Fruit fly (Drosophila melanogaster): ENCODE results near the gene CG6978.

The CG6978 gene

DNA sequence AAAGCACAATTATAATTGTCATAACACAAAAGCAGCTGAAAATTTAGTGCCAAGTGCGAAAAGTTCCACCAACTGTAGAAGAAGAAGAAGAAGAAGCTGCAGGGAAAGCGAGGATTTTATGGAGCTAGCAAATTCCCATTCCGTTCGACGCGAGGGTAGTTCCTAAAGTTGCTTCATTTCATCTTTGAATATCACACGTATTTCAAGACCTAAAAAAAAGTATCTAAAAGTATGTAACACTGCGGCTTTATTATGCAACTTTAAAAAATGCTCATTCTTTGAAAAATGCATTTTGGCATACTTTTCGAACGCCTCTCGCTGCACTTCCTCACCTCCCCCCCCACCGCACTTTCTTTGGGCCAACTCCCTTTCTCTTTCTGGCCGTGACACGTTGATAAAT is 24.0 kb downstream of the CG6978 start:
- TF ChIP-seq h (GFP tag; optimal IDR thresholded peaks at IDR 0.05) (no peak), ey (GFP tag; optimal IDR thresholded peaks at IDR 0.05) (no peak), Jra (GFP tag; optimal IDR thresholded peaks at IDR 0.05) (no peak)

DNA sequence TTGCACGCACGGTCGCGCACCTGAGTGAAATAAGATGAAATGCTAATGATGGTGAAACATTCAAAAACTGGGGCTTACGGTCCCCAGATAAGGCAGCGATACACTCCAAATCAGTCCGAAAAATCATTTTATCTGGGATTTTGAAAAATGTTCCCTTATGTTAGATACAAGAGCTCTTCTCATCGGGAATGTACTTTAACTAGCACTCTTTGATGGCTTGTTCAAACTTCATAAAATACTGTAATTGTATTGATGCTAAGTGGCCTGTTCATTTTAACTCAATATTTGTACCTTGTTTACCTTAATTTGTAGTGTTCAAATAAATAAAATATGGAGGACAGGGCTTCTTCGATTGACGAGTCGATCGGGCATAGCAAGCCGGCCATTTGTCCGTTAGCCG is 41.8 kb downstream of the CG6978 start, which contains the start of gene CG12682:
Gene CG12682, plus strand, starts transcription at position 301 of the 400 bp plus-strand sequence.
- no peak for TF ChIP-seq foxo (GFP tag; optimal IDR thresholded peaks at IDR 0.05)
- no peak for TF ChIP-seq tai (GFP tag; optimal IDR thresholded peaks at IDR 0.05)
- no peak for TF ChIP-seq sage (GFP tag; optimal IDR thresholded peaks at IDR 0.05)
- TF ChIP-seq ey (GFP tag; optimal IDR thresholded peaks at IDR 0.05) = no peak
- no peak for TF ChIP-seq pan (optimal IDR thresholded peaks at IDR 0.05)
- TF ChIP-seq Dfd (GFP tag; optimal IDR thresholded peaks at IDR 0.05) = no peak
- TF ChIP-seq usp (GFP tag; optimal IDR thresholded peaks at IDR 0.05) = no peak
- TF ChIP-seq Mio (GFP tag; optimal IDR thresholded peaks at IDR 0.05) = no peak
- TF ChIP-seq dmrt93B (GFP tag; optimal IDR thresholded peaks at IDR 0.05) = no peak
- TF ChIP-seq dsf (GFP tag; optimal IDR thresholded peaks at IDR 0.05; ENCODE audit: borderline replicate concordance) = no peak
- TF ChIP-seq Hnf4 (GFP tag; optimal IDR thresholded peaks at IDR 0.05) = no peak
- no peak for TF ChIP-seq OdsH (GFP tag; optimal IDR thresholded peaks at IDR 0.05)
